Worm (Caenorhabditis elegans) whole organism, early embryonic: ENCODE measurements around the gene C08H9.18.

ENCODE experiments used
- B0310.2 ChIP-seq: sonication (generic microtip); optimal IDR thresholded peaks from 2 replicates; lab custom pipeline; 2016; ENCODE audit warnings: mild to moderate bottlenecking, missing genetic modification characterization, missing compliant biosample characterization
- F13C5.2 ChIP-seq: sonication (generic microtip); optimal IDR thresholded peaks from 2 replicates; lab custom pipeline; 2017; ENCODE audit warnings: mild to moderate bottlenecking, missing genetic modification characterization, inconsistent platforms, missing compliant biosample characterization
- aly-1 ChIP-seq: sonication (generic microtip); optimal IDR thresholded peaks from 2 replicates; lab custom pipeline; 2016; ENCODE audit warnings: missing genetic modification characterization, missing compliant biosample characterization
- ama-1 ChIP-seq: fragments of 150-350 bp; optimal IDR thresholded peaks from 2 replicates; lab custom pipeline; 2014
- ceh-13 ChIP-seq: fragments of 200-800 bp; sonication (Bioruptor generic); optimal IDR thresholded peaks from 2 replicates; lab custom pipeline; 2018; ENCODE audit warnings: mild to moderate bottlenecking, missing genetic modification characterization, missing compliant biosample characterization
- ceh-36 ChIP-seq: sonication (generic microtip); optimal IDR thresholded peaks from 2 replicates; lab custom pipeline; 2016; ENCODE audit warnings: missing genetic modification characterization, inconsistent platforms, missing compliant biosample characterization
- ets-7 ChIP-seq: sonication (generic microtip); optimal IDR thresholded peaks from 2 replicates; lab custom pipeline; 2016; ENCODE audit warnings: missing genotype, missing genetic modification characterization, missing compliant biosample characterization
- flt-1 ChIP-seq: fragments of 200-800 bp; sonication (Bioruptor generic); IDR thresholded peaks from 2 replicates; pipeline ENCODE4 v1.3.6; 2022; ENCODE audit warnings: missing genetic modification characterization, missing compliant biosample characterization
- hmbx-1 ChIP-seq: sonication (generic microtip); optimal IDR thresholded peaks from 2 replicates; lab custom pipeline; 2016; ENCODE audit warnings: mild to moderate bottlenecking, missing genetic modification characterization, missing compliant biosample characterization
- hmg-4 ChIP-seq: fragments of 200-800 bp; sonication (Bioruptor generic); optimal IDR thresholded peaks from 2 replicates; lab custom pipeline; 2018; ENCODE audit warnings: mild to moderate bottlenecking, missing genetic modification characterization, missing compliant biosample characterization
- hnd-1 ChIP-seq: sonication (generic microtip); optimal IDR thresholded peaks from 2 replicates; lab custom pipeline; 2016; ENCODE audit warnings: missing genetic modification characterization, missing compliant biosample characterization
- pes-1 ChIP-seq: fragments of 200-800 bp; sonication (Bioruptor generic); IDR thresholded peaks from 2 replicates; pipeline ENCODE4 v1.3.6; 2022; ENCODE audit warnings: missing genetic modification reagents, missing genetic modification characterization, missing compliant biosample characterization
- scrt-1 ChIP-seq: fragments of 200-800 bp; sonication (Bioruptor generic); IDR thresholded peaks from 2 replicates; pipeline ENCODE4 v1.3.6; 2022; ENCODE audit warnings: missing genetic modification characterization, missing compliant biosample characterization
- sea-1 ChIP-seq: fragments of 200-800 bp; sonication (Bioruptor generic); conservative IDR thresholded peaks from 2 replicates; pipeline ENCODE4 v1.3.6; 2022; ENCODE audit warnings: missing genetic modification characterization, missing compliant biosample characterization
- tbx-11 ChIP-seq: fragments of 200-800 bp; sonication (Bioruptor generic); IDR thresholded peaks from 2 replicates; pipeline ENCODE4 v1.3.6; 2022; ENCODE audit warnings: missing genetic modification characterization, missing compliant biosample characterization
- tbx-37 ChIP-seq: fragments of 200-800 bp; sonication (Bioruptor generic); conservative IDR thresholded peaks from 2 replicates; pipeline ENCODE4 v1.3.6; 2022; ENCODE audit warnings: missing genetic modification reagents, missing genetic modification characterization, missing compliant biosample characterization
- tra-4 ChIP-seq: sonication (generic microtip); optimal IDR thresholded peaks from 2 replicates; lab custom pipeline; 2017; ENCODE audit warnings: missing genetic modification characterization, missing compliant biosample characterization

Gene C08H9.18

DNA sequence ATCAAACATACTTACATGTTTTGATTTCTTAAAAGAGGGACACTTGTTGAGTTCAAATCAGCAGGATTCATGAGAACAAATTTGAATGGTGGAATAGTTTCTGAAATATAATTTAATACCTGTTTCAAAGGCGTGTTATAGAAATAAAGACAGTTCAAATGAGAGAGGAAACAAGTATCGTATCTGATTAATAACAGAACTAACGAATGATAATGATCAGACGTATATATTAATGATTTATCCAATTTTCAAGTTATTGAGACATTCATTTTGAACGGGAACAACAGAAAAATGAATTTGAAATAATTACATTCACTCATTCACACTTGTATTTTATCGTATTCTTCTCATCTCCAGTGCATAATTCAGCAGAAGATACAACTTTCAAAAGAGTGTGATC lies 6.4 kb downstream of the C08H9.18 start, which contains the start of gene chil-4:
chil-4 (minus strand) TSS at position 101 of the 400 bp plus-strand sequence.
- no peak for TF ChIP-seq scrt-1 (GFP tag; lab: Robert Waterston, UW)

ce11 chrII:9850945-9851344 lies 11.1 kb downstream of the C08H9.18 start, which contains the start of gene ZK938.10:
Gene ZK938.10 (minus strand): TSS chrII:9851045.
- no peak for TF ChIP-seq hmg-4 (GFP tag; lab: Kevin White, UChicago)
- no peak for TF ChIP-seq ets-7
- TF ChIP-seq flt-1 = no peak
- TF ChIP-seq pes-1 (GFP tag; lab: Robert Waterston, UW) = no peak
- no peak for TF ChIP-seq aly-1 (tag; lab: Kevin White, UChicago)
- no peak for TF ChIP-seq B0310.2 (tag; lab: Kevin White, UChicago)
- TF ChIP-seq hmbx-1 (tag; lab: Kevin White, UChicago) = no peak
- no peak for TF ChIP-seq tra-4
- no peak for TF ChIP-seq ama-1
- TF ChIP-seq tbx-11 (GFP tag; lab: Robert Waterston, UW) = no peak
- TF ChIP-seq sea-1 (GFP tag; lab: Robert Waterston, UW) = no peak
- no peak for TF ChIP-seq ceh-36 (tag; lab: Kevin White, UChicago)
- no peak for TF ChIP-seq ceh-13
- TF ChIP-seq scrt-1 (GFP tag; lab: Robert Waterston, UW) = no peak
- no peak for TF ChIP-seq F13C5.2 (tag; lab: Kevin White, UChicago)
- TF ChIP-seq tbx-37 (GFP tag; lab: Robert Waterston, UW) = no peak

DNA sequence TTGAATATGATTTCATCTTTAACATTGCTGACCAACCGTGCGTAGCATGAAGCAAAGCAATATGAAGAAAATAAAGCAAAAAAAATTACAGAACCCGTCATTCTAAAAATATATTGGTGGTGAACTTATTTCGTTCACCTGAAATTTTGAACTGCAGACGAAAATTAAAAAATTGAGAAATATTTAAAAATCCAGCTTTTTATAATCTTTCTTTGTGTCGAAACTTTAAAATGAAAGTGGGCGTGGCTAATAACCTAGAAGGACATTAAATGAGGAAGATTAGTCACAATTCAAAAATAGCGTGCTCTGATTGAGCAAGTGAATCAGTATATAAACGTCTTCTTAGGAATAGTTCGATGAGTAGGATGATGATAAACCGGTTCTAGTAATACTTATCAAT lies 12.6 kb downstream of the C08H9.18 start, which contains the start of gene old-2:
old-2 (minus strand) TSS at position 101 of the 400 bp plus-strand sequence.
- no peak for TF ChIP-seq B0310.2 (tag; lab: Kevin White, UChicago)
- TF ChIP-seq pes-1 (GFP tag; lab: Robert Waterston, UW) = no peak

ce11 chrII:9845239-9845638 lies 16.8 kb downstream of the C08H9.18 start, which contains the start of gene chil-9:
Gene chil-9 (minus strand): TSS chrII:9845339.
- TF ChIP-seq flt-1 (no peak), pes-1 (GFP tag; lab: Robert Waterston, UW) (no peak), tbx-11 (GFP tag; lab: Robert Waterston, UW) (no peak), aly-1 (tag; lab: Kevin White, UChicago) (no peak), ceh-36 (tag; lab: Kevin White, UChicago) (no peak), B0310.2 (tag; lab: Kevin White, UChicago) (no peak), tbx-37 (GFP tag; lab: Robert Waterston, UW) (no peak), ama-1 (no peak), hmbx-1 (tag; lab: Kevin White, UChicago) (no peak), ets-7 (no peak), hnd-1 (tag; lab: Kevin White, UChicago) (no peak), ceh-13 (no peak), tra-4 (no peak), hmg-4 (GFP tag; lab: Kevin White, UChicago) (no peak), scrt-1 (GFP tag; lab: Robert Waterston, UW) (no peak)

DNA sequence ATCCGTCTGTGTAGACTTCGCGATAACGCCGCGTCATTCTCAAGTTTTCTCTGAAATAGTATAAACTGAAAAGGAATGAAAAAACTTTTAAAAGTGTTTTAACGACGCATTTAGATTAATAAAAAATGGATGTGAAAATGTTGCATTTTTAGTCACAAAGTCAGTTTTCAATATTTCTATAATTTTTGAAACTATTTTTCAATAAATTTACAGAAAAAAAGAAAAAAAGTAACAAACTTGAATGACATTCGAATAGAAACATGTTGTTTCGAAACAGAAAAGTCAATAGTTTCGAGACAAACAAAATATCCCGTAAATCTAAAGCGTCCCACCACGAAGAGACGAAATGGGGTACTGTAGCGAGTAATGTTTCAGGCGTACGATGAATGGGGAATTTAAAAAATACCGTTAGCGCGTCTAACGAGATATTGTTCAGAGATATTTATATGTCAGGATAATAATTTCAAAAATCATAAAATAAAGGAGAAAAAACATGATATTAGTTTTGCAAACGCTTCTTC lies 20.0 kb downstream of the C08H9.18 start, which contains the start of gene rnh-1.2:
rnh-1.2 (minus strand) TSS at position 51 of the 521 bp plus-strand sequence.
- TF ChIP-seq ceh-36 (tag; lab: Kevin White, UChicago) (no peak), pes-1 (GFP tag; lab: Robert Waterston, UW) (no peak), tbx-37 (GFP tag; lab: Robert Waterston, UW) (no peak), F13C5.2 (tag; lab: Kevin White, UChicago) (no peak)

DNA sequence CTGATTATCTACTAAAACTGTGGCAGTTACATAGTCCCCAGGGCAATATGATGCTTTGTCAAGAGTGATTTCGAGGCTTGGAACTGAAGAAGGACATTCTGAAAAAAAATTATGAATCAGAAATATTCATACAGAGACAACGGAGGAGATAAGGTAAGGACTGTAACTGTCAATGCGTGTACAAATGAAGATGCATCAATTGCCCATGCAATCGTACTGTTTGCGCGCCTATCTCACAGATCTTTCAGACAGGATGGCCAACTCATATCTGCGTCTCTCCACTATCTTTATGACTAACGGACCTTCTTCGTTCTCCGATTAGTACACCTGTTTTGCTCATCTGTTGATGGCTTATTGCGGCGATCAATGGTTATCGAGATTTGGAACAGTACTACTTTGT lies 21.7 kb downstream of the C08H9.18 start, which contains the start of gene ZK938.11:
ZK938.11 (minus strand) TSS at position 101 of the 400 bp plus-strand sequence.
- TF ChIP-seq pes-1 (GFP tag; lab: Robert Waterston, UW) (no peak), hnd-1 (tag; lab: Kevin White, UChicago) (no peak), flt-1 (no peak), ets-7 (no peak), tra-4 (no peak), hmg-4 (GFP tag; lab: Kevin White, UChicago) (no peak), ceh-36 (tag; lab: Kevin White, UChicago) (no peak), scrt-1 (GFP tag; lab: Robert Waterston, UW) (no peak), aly-1 (tag; lab: Kevin White, UChicago) (no peak), B0310.2 (tag; lab: Kevin White, UChicago) (no peak), ama-1 (no peak), F13C5.2 (tag; lab: Kevin White, UChicago) (no peak), tbx-37 (GFP tag; lab: Robert Waterston, UW) (no peak)

- TF ChIP-seq tbx-11 (GFP tag; lab: Robert Waterston, UW) (no peak), B0310.2 (tag; lab: Kevin White, UChicago) (no peak), sea-1 (GFP tag; lab: Robert Waterston, UW) (no peak), ceh-13 (no peak), ama-1 (no peak), tra-4 (no peak), tbx-37 (GFP tag; lab: Robert Waterston, UW) (no peak), ets-7 (no peak), hmbx-1 (tag; lab: Kevin White, UChicago) (no peak), F13C5.2 (tag; lab: Kevin White, UChicago) (no peak), ceh-36 (tag; lab: Kevin White, UChicago) (no peak), pes-1 (GFP tag; lab: Robert Waterston, UW) (no peak), scrt-1 (GFP tag; lab: Robert Waterston, UW) (no peak), hmg-4 (GFP tag; lab: Kevin White, UChicago) (no peak), aly-1 (tag; lab: Kevin White, UChicago) (no peak), hnd-1 (tag; lab: Kevin White, UChicago) (no peak), flt-1 (no peak)
Observed at ce11 chrII:9838260-9838935, 23.6 kb downstream of the C08H9.18 start, which contains the start of gene arrd-4. Gene arrd-4 (minus strand): TSS chrII:9838310.
